Fruit fly (Drosophila melanogaster) whole organism, embryonic: ENCODE measurements around the gene DopEcR.
A peak's percentile ranks its signal among the peaks of the same experiment; 100 is the strongest.

Experiments used
- Abd-B ChIP-seq: fragments of 200-800 bp; sonication (Bioruptor generic); optimal IDR thresholded peaks from 2 replicates; lab custom pipeline; 2018; ENCODE audit warnings: missing biosample characterization, mild to moderate bottlenecking, missing genetic modification characterization, moderate library complexity
- Aef1 ChIP-seq: fragments of 200-800 bp; sonication (Bioruptor generic); IDR thresholded peaks from 3 replicates; pipeline ENCODE4 v1.3.6; 2022; ENCODE audit warnings: missing biosample characterization, missing genetic modification characterization
- Asciz ChIP-seq: fragments of 200-800 bp; sonication (Bioruptor generic); optimal IDR thresholded peaks from 2 replicates; lab custom pipeline; 2017; ENCODE audit warnings: missing biosample characterization, mild to moderate bottlenecking, missing genetic modification characterization, missing genetic modification reagents
- Awh ChIP-seq: fragments of 200-800 bp; sonication (Bioruptor generic); IDR thresholded peaks from 2 replicates; pipeline ENCODE4, ENCODE4 v1.3.6; 2022; ENCODE audit warnings: missing biosample characterization, missing genetic modification characterization
- Bgb ChIP-seq: fragments of 200-800 bp; sonication (Bioruptor generic); IDR thresholded peaks from 2 replicates; pipeline ENCODE4 v1.3.6; 2022; ENCODE audit warnings: missing biosample characterization, missing genetic modification characterization; ENCODE audit not compliant: partially characterized antibody
- CG11398 ChIP-seq: fragments of 200-800 bp; sonication (Bioruptor generic); optimal IDR thresholded peaks from 2 replicates; lab custom pipeline; 2016; ENCODE audit warnings: missing biosample characterization, missing genetic modification characterization
- CG11695 ChIP-seq: fragments of 200-800 bp; sonication (Bioruptor generic); IDR thresholded peaks from 3 replicates; pipeline ENCODE4 v1.3.6; 2022; ENCODE audit warnings: missing biosample characterization, missing genetic modification characterization
- CG14710 ChIP-seq: fragments of 200-800 bp; sonication (Bioruptor generic); optimal IDR thresholded peaks from 3 replicates; lab custom pipeline; 2019; ENCODE audit warnings: missing biosample characterization, mild to moderate bottlenecking, missing genetic modification characterization, moderate library complexity
- CG15601 ChIP-seq: fragments of 200-800 bp; sonication (Bioruptor generic); optimal IDR thresholded peaks from 3 replicates; lab custom pipeline; 2019; ENCODE audit warnings: missing biosample characterization, mild to moderate bottlenecking, missing genetic modification characterization, moderate library complexity
- CG15696 ChIP-seq: fragments of 200-800 bp; sonication (Bioruptor generic); optimal IDR thresholded peaks from 2 replicates; lab custom pipeline; 2019; ENCODE audit warnings: missing biosample characterization, mild to moderate bottlenecking, missing genetic modification characterization, moderate library complexity
- CG18476 ChIP-seq: fragments of 200-800 bp; sonication (Bioruptor generic); optimal IDR thresholded peaks from 2 replicates; lab custom pipeline; 2016; ENCODE audit warnings: missing biosample characterization, mild to moderate bottlenecking, missing genetic modification characterization
- CG2199 ChIP-seq: fragments of 200-800 bp; sonication (Bioruptor generic); IDR thresholded peaks from 3 replicates; pipeline ENCODE4 v1.3.6; 2022; ENCODE audit warnings: missing biosample characterization, missing genetic modification characterization
- CG30020 ChIP-seq: fragments of 200-800 bp; optimal IDR thresholded peaks from 2 replicates; lab custom pipeline; 2019; ENCODE audit warnings: missing biosample characterization, mild to moderate bottlenecking, missing genetic modification characterization, moderate library complexity
- CG30431 ChIP-seq: fragments of 200-800 bp; sonication (Bioruptor generic); optimal IDR thresholded peaks from 2 replicates; lab custom pipeline; 2017; ENCODE audit warnings: missing biosample characterization, missing genetic modification characterization
- CG3726 ChIP-seq: fragments of 200-800 bp; sonication (Bioruptor generic); IDR thresholded peaks from 3 replicates; pipeline ENCODE4, ENCODE4 v1.3.6; 2022; ENCODE audit warnings: missing biosample characterization, missing genetic modification characterization
- CG4404 ChIP-seq: fragments of 200-800 bp; sonication (Bioruptor generic); IDR thresholded peaks from 2 replicates; pipeline ENCODE4 v1.3.6; 2022; ENCODE audit warnings: missing biosample characterization, missing genetic modification characterization
- CG5180 ChIP-seq: fragments of 200-800 bp; sonication (Bioruptor generic); optimal IDR thresholded peaks from 3 replicates; lab custom pipeline; 2017; ENCODE audit warnings: missing biosample characterization, missing genetic modification characterization, mild to moderate bottlenecking, moderate library complexity, missing genetic modification reagents
- Drgx ChIP-seq: fragments of 200-800 bp; sonication (Bioruptor generic); IDR thresholded peaks from 2 replicates; pipeline ENCODE4 v1.3.6; 2022; ENCODE audit warnings: missing biosample characterization, missing genetic modification characterization
- Eip74EF ChIP-seq, 2 experiments: fragments of 200-800 bp in 1 of 2; fragments of >200 bp in 1 of 2; sonication (Bioruptor generic) in 1 of 2; optimal IDR thresholded peaks; 2 replicates each; lab custom pipeline; 2017 to 2019; ENCODE audit warnings: missing biosample characterization in 2 of 2, missing genetic modification characterization in 2 of 2, mild to moderate bottlenecking in 1 of 2, moderate library complexity in 1 of 2
- Ets65A ChIP-seq: fragments of 200-800 bp; sonication (Bioruptor generic); peaks from one replicate; lab custom pipeline; 2016; ENCODE audit warnings: missing biosample characterization, missing genetic modification characterization
- Ets97D ChIP-seq: fragments of 200-800 bp; sonication (Bioruptor generic); optimal IDR thresholded peaks from 3 replicates; lab custom pipeline; 2016; ENCODE audit warnings: missing biosample characterization, missing genetic modification characterization
- HLH3B ChIP-seq: fragments of 200-800 bp; sonication (Bioruptor generic); IDR thresholded peaks from 2 replicates; pipeline ENCODE4 v1.3.6; 2022; ENCODE audit warnings: missing biosample characterization, missing genetic modification characterization
- HLH54F ChIP-seq: fragments of 200-800 bp; sonication (Bioruptor generic); optimal IDR thresholded peaks from 3 replicates; lab custom pipeline; 2016; ENCODE audit warnings: missing biosample characterization, missing genetic modification characterization
- Hr78 ChIP-seq, 2 experiments: fragments of 200-800 bp in 1 of 2; fragments of >200 bp in 1 of 2; sonication (Bioruptor generic) in 1 of 2; optimal IDR thresholded peaks; 2 replicates each; lab custom pipeline; 2017 to 2019; ENCODE audit warnings: missing biosample characterization in 2 of 2, missing genetic modification characterization in 2 of 2, mild to moderate bottlenecking in 1 of 2, moderate library complexity in 1 of 2
- MTF-1 ChIP-seq: fragments of 200-800 bp; sonication (Bioruptor generic); optimal IDR thresholded peaks from 2 replicates; lab custom pipeline; 2018; ENCODE audit warnings: missing biosample characterization, mild to moderate bottlenecking, missing genetic modification characterization, borderline replicate concordance
- Mes4 ChIP-seq: fragments of 200-800 bp; sonication (Bioruptor generic); optimal IDR thresholded peaks from 2 replicates; lab custom pipeline; 2016; ENCODE audit warnings: missing biosample characterization, missing genetic modification characterization
- NFAT ChIP-seq: fragments of 200-800 bp; sonication (Bioruptor generic); IDR thresholded peaks from 2 replicates; pipeline ENCODE4 v1.3.6; 2022; ENCODE audit warnings: missing biosample characterization, missing genetic modification characterization
- Nf-YC ChIP-seq: fragments of 200-800 bp; optimal IDR thresholded peaks from 3 replicates; lab custom pipeline; 2019; ENCODE audit warnings: missing biosample characterization, mild to moderate bottlenecking, missing genetic modification characterization, moderate library complexity
- Opbp ChIP-seq: fragments of 200-800 bp; sonication (Bioruptor generic); IDR thresholded peaks from 3 replicates; pipeline ENCODE4 v1.3.6; 2022; ENCODE audit warnings: missing biosample characterization, missing genetic modification characterization; ENCODE audit not compliant: partially characterized antibody
- Scr ChIP-seq: fragments of 200-800 bp; sonication (Bioruptor generic); IDR thresholded peaks from 2 replicates; pipeline ENCODE4 v1.3.6; 2022; ENCODE audit warnings: missing biosample characterization, missing genetic modification characterization; ENCODE audit not compliant: partially characterized antibody
- Sox100B ChIP-seq: fragments of 200-800 bp; sonication (Bioruptor generic); optimal IDR thresholded peaks from 3 replicates; lab custom pipeline; 2018; ENCODE audit warnings: missing biosample characterization, mild to moderate bottlenecking, missing genetic modification characterization
- dpn ChIP-seq, 2 experiments: fragments of 200-800 bp; sonication (Bioruptor generic); optimal IDR thresholded peaks; 3 replicates each; lab custom pipeline; 2016; ENCODE audit warnings: missing biosample characterization in 2 of 2, missing genetic modification characterization in 2 of 2
- fd96Cb ChIP-seq: fragments of 200-800 bp; sonication (Bioruptor generic); optimal IDR thresholded peaks from 2 replicates; lab custom pipeline; 2018; ENCODE audit warnings: missing biosample characterization, mild to moderate bottlenecking, missing genetic modification characterization, moderate library complexity
- gce ChIP-seq: fragments of 200-800 bp; sonication (Bioruptor generic); IDR thresholded peaks from 3 replicates; pipeline ENCODE4 v1.3.6; 2022; ENCODE audit warnings: missing biosample characterization, missing genetic modification characterization
- grau ChIP-seq: fragments of 200-800 bp; optimal IDR thresholded peaks from 3 replicates; lab custom pipeline; 2019; ENCODE audit warnings: missing biosample characterization, mild to moderate bottlenecking, missing genetic modification characterization, moderate library complexity
- grn ChIP-seq: fragments of 200-800 bp; sonication (Bioruptor generic); optimal IDR thresholded peaks from 3 replicates; lab custom pipeline; 2017; ENCODE audit warnings: missing biosample characterization, missing genetic modification characterization
- ham ChIP-seq: fragments of 200-800 bp; sonication (Bioruptor generic); IDR thresholded peaks from 2 replicates; pipeline ENCODE4 v1.3.6; 2022; ENCODE audit warnings: missing biosample characterization, missing genetic modification characterization
- hb ChIP-seq: fragments of 200-800 bp; sonication (Bioruptor generic); IDR thresholded peaks from 3 replicates; pipeline ENCODE4 v1.3.6; 2022; ENCODE audit warnings: missing biosample characterization, missing genetic modification characterization; ENCODE audit not compliant: partially characterized antibody
- ken ChIP-seq: fragments of 200-800 bp; sonication (Bioruptor generic); IDR thresholded peaks from 3 replicates; pipeline ENCODE4 v1.3.6; 2022; ENCODE audit warnings: missing biosample characterization, missing genetic modification characterization
- nerfin-1 ChIP-seq: fragments of 200-800 bp; sonication (Bioruptor generic); optimal IDR thresholded peaks from 3 replicates; lab custom pipeline; 2019; ENCODE audit warnings: missing biosample characterization, mild to moderate bottlenecking, missing genetic modification characterization, moderate library complexity
- pfk ChIP-seq: fragments of 200-800 bp; sonication (Bioruptor generic); optimal IDR thresholded peaks from 2 replicates; lab custom pipeline; 2018; ENCODE audit warnings: missing biosample characterization, mild to moderate bottlenecking, missing genetic modification characterization, moderate library complexity
- pho ChIP-seq: fragments of 200-800 bp; sonication (Bioruptor generic); optimal IDR thresholded peaks from 2 replicates; lab custom pipeline; 2016; ENCODE audit warnings: missing biosample characterization, missing genetic modification characterization
- prd ChIP-seq, 3 experiments: fragments of >200 bp in 2 of 3; fragments of 200-800 bp in 1 of 3; sonication (Bioruptor generic) in 1 of 3; optimal IDR thresholded peaks in 2 of 3; IDR thresholded peaks in 1 of 3; 2 replicates in 2 of 3; 3 replicates in 1 of 3; pipeline versions ENCODE4 v1.3.6 to Lab custom; 2017 to 2022; ENCODE audit warnings: missing biosample characterization in 1 of 3, missing genetic modification characterization in 1 of 3
- sima ChIP-seq: fragments of 200-800 bp; sonication (Bioruptor generic); optimal IDR thresholded peaks from 2 replicates; lab custom pipeline; 2016; ENCODE audit warnings: missing biosample characterization, missing genetic modification characterization
- slou ChIP-seq: fragments of 200-800 bp; sonication (Bioruptor generic); optimal IDR thresholded peaks from 3 replicates; lab custom pipeline; 2016; ENCODE audit warnings: missing biosample characterization, missing genetic modification characterization
- slp2 ChIP-seq: fragments of 200-800 bp; sonication (Bioruptor generic); optimal IDR thresholded peaks from 2 replicates; lab custom pipeline; 2016; ENCODE audit warnings: missing biosample characterization, missing genetic modification characterization
- vvl ChIP-seq: fragments of 200-800 bp; sonication (Bioruptor generic); IDR thresholded peaks from 2 replicates; pipeline ENCODE4 v1.3.6; 2022; ENCODE audit warnings: missing biosample characterization, missing genetic modification characterization
- wdn ChIP-seq: fragments of 200-800 bp; sonication (Bioruptor generic); IDR thresholded peaks from 2 replicates; pipeline ENCODE4 v1.3.6; 2022; ENCODE audit warnings: missing biosample characterization, missing genetic modification characterization

The DopEcR gene

dm6 chr3L:4383543-4384325 is 3.5 kb upstream of the DopEcR start (continued):
- TF ChIP-seq CG11398 (GFP tag; lab: Kevin White, UChicago): no peak
- no peak for TF ChIP-seq hb (GFP tag; lab: Robert Waterston, UW)
- no peak for TF ChIP-seq Eip74EF (GFP tag; optimal IDR thresholded peaks at IDR 0.05; lab: Kevin White, UChicago)
- no peak for TF ChIP-seq Asciz (GFP tag; lab: Kevin White, UChicago)
- TF ChIP-seq Mes4 (GFP tag; lab: Kevin White, UChicago): no peak
- TF ChIP-seq HLH54F (GFP tag; lab: Kevin White, UChicago): no peak
- no peak for TF ChIP-seq MTF-1 (GFP tag; lab: Kevin White, UChicago)
- TF ChIP-seq Nf-YC: peak; percentile 14
- TF ChIP-seq slp2 (GFP tag; lab: Kevin White, UChicago): no peak
- TF ChIP-seq Sox100B: peak; percentile 53
- TF ChIP-seq CG15696: no peak
- TF ChIP-seq CG5180 (GFP tag; lab: Kevin White, UChicago): peak; percentile 98
- TF ChIP-seq CG4404 (GFP tag; lab: Robert Waterston, UW): 0 out of 2 replicates have a peak, but pooled peaks have one; percentile 30
- TF ChIP-seq CG18476 (GFP tag; lab: Kevin White, UChicago): no peak
- no peak for TF ChIP-seq nerfin-1
- TF ChIP-seq Ets65A (GFP tag; lab: Kevin White, UChicago): no peak
- TF ChIP-seq CG11695: no peak
- no peak for TF ChIP-seq CG15601 (tag; lab: Kevin White, UChicago)
- no peak for TF ChIP-seq CG30431 (GFP tag; lab: Kevin White, UChicago)
- TF ChIP-seq fd96Cb (tag; lab: Kevin White, UChicago): no peak
- TF ChIP-seq CG30020: no peak
- TF ChIP-seq prd (optimal IDR thresholded peaks at IDR 0.05; lab: Kevin White, UChicago): no peak
- TF ChIP-seq prd (GFP tag; IDR thresholded peaks at IDR 0.05; lab: Robert Waterston, UW): 0 out of 3 replicates have a peak, but pooled peaks have one; percentile 7
- no peak for TF ChIP-seq Awh (GFP tag; lab: Robert Waterston, UW)
- TF ChIP-seq Ets97D (GFP tag; lab: Kevin White, UChicago): no peak
- TF ChIP-seq wdn: no peak
- no peak for TF ChIP-seq Scr (GFP tag; lab: Robert Waterston, UW)
- no peak for TF ChIP-seq HLH3B (GFP tag; lab: Robert Waterston, UW)
- TF ChIP-seq CG14710: peak; percentile 32
- no peak for TF ChIP-seq grn
- no peak for TF ChIP-seq Aef1
- TF ChIP-seq grau (tag; lab: Kevin White, UChicago): no peak
- no peak for TF ChIP-seq NFAT (GFP tag; lab: Robert Waterston, UW)
- no peak for TF ChIP-seq slou (GFP tag; lab: Kevin White, UChicago)
- no peak for TF ChIP-seq pfk (GFP tag; lab: Kevin White, UChicago)
- TF ChIP-seq CG3726 (GFP tag; lab: Robert Waterston, UW): no peak
- no peak for TF ChIP-seq Abd-B
- TF ChIP-seq Hr78 (GFP tag; optimal IDR thresholded peaks at IDR 0.05; lab: Kevin White, UChicago): no peak
- no peak for TF ChIP-seq ham (GFP tag; lab: Robert Waterston, UW)
- TF ChIP-seq sima (GFP tag; lab: Kevin White, UChicago): no peak
- 0 out of 3 replicates have a peak, but pooled peaks have one; percentile 27 for TF ChIP-seq gce (GFP tag; lab: Robert Waterston, UW)
- 0 out of 2 replicates have a peak, but pooled peaks have one; percentile 25 for TF ChIP-seq Drgx
- TF ChIP-seq ken (GFP tag; lab: Robert Waterston, UW): no peak
- 0 out of 3 replicates have a peak, but pooled peaks have one; percentile 57 for TF ChIP-seq CG2199 (GFP tag; lab: Robert Waterston, UW)
- 0 out of 2 replicates have a peak, but pooled peaks have one; percentile 31 for TF ChIP-seq Bgb
- TF ChIP-seq vvl: no peak
- TF ChIP-seq pho (GFP tag; lab: Kevin White, UChicago): no peak
- TF ChIP-seq Opbp (GFP tag; lab: Robert Waterston, UW): no peak
- no peak for TF ChIP-seq dpn (GFP tag; optimal IDR thresholded peaks at IDR 0.05; lab: Kevin White, UChicago)
